Fruit fly (Drosophila melanogaster) S2 (cell line): Measurements from ENCODE around the gene CG42259.

Experiments
- CG8478 ChIP-seq: fragments of >200 bp; optimal IDR thresholded peaks from 2 replicates; lab custom pipeline; 2018
- CTCF ChIP-seq, 2 experiments: fragments of >200 bp; optimal IDR thresholded peaks; 2 replicates each; lab custom pipeline; 2018

dm6 chrX:1011543-1012085, 34.4 kb upstream of the CG42259 start, which contains the start of the genes TfIIA-S-2 and CG14631:
- TF ChIP-seq CG8478: no peak
- TF ChIP-seq CTCF (optimal IDR thresholded peaks at IDR 0.05; lab: Kevin White, UChicago): no peak
